Worm (Caenorhabditis elegans) whole organism, late embryonic: Measurements from ENCODE around the gene C36E8.4.

Experiments used
- ceh-19 ChIP-seq: fragments of 200-800 bp; sonication (Bioruptor generic); optimal IDR thresholded peaks from 2 replicates; lab custom pipeline; 2018; ENCODE audit warnings: mild to moderate bottlenecking, missing genetic modification characterization, missing compliant biosample characterization
- ceh-9 ChIP-seq: sonication (generic microtip); optimal IDR thresholded peaks from 2 replicates; lab custom pipeline; 2016; ENCODE audit warnings: mild to moderate bottlenecking, missing genetic modification characterization, inconsistent platforms, missing compliant biosample characterization
- ets-4 ChIP-seq: sonication (generic microtip); optimal IDR thresholded peaks from 2 replicates; lab custom pipeline; 2016; ENCODE audit warnings: missing genetic modification characterization, missing compliant biosample characterization
- fkh-10 ChIP-seq: fragments of 150-350 bp; optimal IDR thresholded peaks from 2 replicates; lab custom pipeline; 2014; ENCODE audit warnings: missing biosample characterization, missing genetic modification reagents, missing genetic modification characterization
- pha-4 ChIP-seq: fragments of 150-350 bp; optimal IDR thresholded peaks from 2 replicates; lab custom pipeline; 2018; ENCODE audit warnings: missing biosample characterization, missing genetic modification reagents, missing genetic modification characterization
- sox-2 ChIP-seq: fragments of 200-800 bp; sonication (Bioruptor generic); IDR thresholded peaks from 2 replicates; pipeline ENCODE4 v1.3.6; 2022; ENCODE audit warnings: missing genetic modification reagents, missing genetic modification characterization, missing compliant biosample characterization
- unc-86 ChIP-seq: sonication (generic microtip); optimal IDR thresholded peaks from 2 replicates; lab custom pipeline; 2016; ENCODE audit warnings: missing genetic modification characterization, missing compliant biosample characterization

ce11 chrIII:3992089-3992488 lies 20.0 kb upstream of the C36E8.4 start, which contains the start of gene glb-11:
- TF ChIP-seq ceh-19 (GFP tag; lab: Kevin White, UChicago) (no peak), pha-4 (tag; lab: Kevin White, UChicago) (no peak), ets-4 (tag; lab: Kevin White, UChicago) (no peak), sox-2 (GFP tag; lab: Robert Waterston, UW) (no peak), ceh-9 (tag; lab: Kevin White, UChicago) (no peak), fkh-10 (no peak), unc-86 (no peak)
